Fruit fly (Drosophila melanogaster): ENCODE data around the gene Cp7Fc.
A peak's percentile ranks its signal among the peaks of the same experiment; 100 is the strongest.

The Cp7Fc gene

DNA sequence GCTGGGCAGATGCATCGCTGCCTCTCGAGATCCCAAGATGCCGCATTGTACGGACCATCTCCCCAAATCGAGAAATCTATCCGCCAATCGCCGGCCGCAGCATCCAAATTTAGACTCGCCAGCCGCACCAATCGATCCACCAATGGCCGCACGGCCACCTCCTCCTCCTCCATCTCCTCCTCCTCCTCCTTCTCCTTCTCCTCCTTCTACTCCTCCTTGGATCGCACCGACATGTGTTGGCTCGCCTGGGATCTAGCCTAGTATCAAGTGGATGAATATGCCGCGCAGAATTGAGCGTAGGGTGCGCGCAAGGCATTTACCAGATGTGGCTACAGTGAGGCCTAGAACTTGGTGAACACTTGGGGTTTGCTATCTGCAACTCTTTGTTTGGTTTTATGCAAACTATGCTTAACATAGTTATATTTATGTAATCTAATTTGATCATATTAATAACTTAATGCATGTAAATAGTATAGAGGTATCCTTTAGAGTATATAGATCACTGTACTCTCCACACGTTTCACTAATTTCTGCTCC is 21.8 kb upstream of the Cp7Fc start, which contains the start of gene org-1 (continued):
- TF ChIP-seq lbe (GFP tag; optimal IDR thresholded peaks at IDR 0.05): peak; percentile 58
- no peak for TF ChIP-seq Dp (GFP tag; optimal IDR thresholded peaks at IDR 0.05)
- peak; percentile 94 for TF ChIP-seq Blimp-1 (GFP tag; optimal IDR thresholded peaks at IDR 0.05)
- TF ChIP-seq Ssrp (tag; optimal IDR thresholded peaks at IDR 0.05): peak; percentile 96
- peak; percentile 88 for TF ChIP-seq Sox100B (GFP tag; optimal IDR thresholded peaks at IDR 0.05)
- peak; percentile 98 for TF ChIP-seq ci (GFP tag; IDR thresholded peaks at IDR 0.05)
- TF ChIP-seq MESR4 (GFP tag; optimal IDR thresholded peaks at IDR 0.05): peak; percentile 31
- TF ChIP-seq Optix (GFP tag; IDR thresholded peaks at IDR 0.05): peak; percentile 96
- peak; percentile 94 for TF ChIP-seq CG43689 (GFP tag; IDR thresholded peaks at IDR 0.05)
- TF ChIP-seq sd (tag; optimal IDR thresholded peaks at IDR 0.05): peak; percentile 72
- TF ChIP-seq CG10147 (GFP tag; optimal IDR thresholded peaks at IDR 0.05): peak; percentile 87
- TF ChIP-seq CG18764 (GFP tag; optimal IDR thresholded peaks at IDR 0.05): peak; percentile 87
- TF ChIP-seq pfk (GFP tag; optimal IDR thresholded peaks at IDR 0.05): peak; percentile 22
- no peak for TF ChIP-seq corto (GFP tag; optimal IDR thresholded peaks at IDR 0.05)
- TF ChIP-seq klu (GFP tag; IDR thresholded peaks at IDR 0.05): peak; percentile 94
- TF ChIP-seq NfI (GFP tag; optimal IDR thresholded peaks at IDR 0.05): peak; percentile 94
- peak; percentile 97 for TF ChIP-seq gce (GFP tag; IDR thresholded peaks at IDR 0.05)
- TF ChIP-seq CG13296 (GFP tag; optimal IDR thresholded peaks at IDR 0.05): peak; percentile 85
- TF ChIP-seq CG6854 (GFP tag; optimal IDR thresholded peaks at IDR 0.05): peak; percentile 82
- TF ChIP-seq Drgx (GFP tag; IDR thresholded peaks at IDR 0.05): peak; percentile 93
- TF ChIP-seq CG11093 (GFP tag; IDR thresholded peaks at IDR 0.05): peak; percentile 98
- TF ChIP-seq Max (GFP tag; optimal IDR thresholded peaks at IDR 0.05): peak; percentile 80
- TF ChIP-seq CG5245 (GFP tag; optimal IDR thresholded peaks at IDR 0.05): peak; percentile 97
- peak; percentile 93 for TF ChIP-seq ssp (GFP tag; IDR thresholded peaks at IDR 0.05)
- peak; percentile 95 for TF ChIP-seq CG14710 (tag; optimal IDR thresholded peaks at IDR 0.05)
- TF ChIP-seq dpn (GFP tag; optimal IDR thresholded peaks at IDR 0.05): peak; percentile 89 to 95
- peak; percentile 38 for TF ChIP-seq CG7928 (GFP tag; optimal IDR thresholded peaks at IDR 0.05)
- peak; percentile 83 for TF ChIP-seq CG4707 (GFP tag; optimal IDR thresholded peaks at IDR 0.05)
- TF ChIP-seq CG14014 (GFP tag; IDR thresholded peaks at IDR 0.05): peak; percentile 96
- peak; percentile 88 for TF ChIP-seq CG16863 (GFP tag; optimal IDR thresholded peaks at IDR 0.05)
- TF ChIP-seq Meics (GFP tag; optimal IDR thresholded peaks at IDR 0.05): peak; percentile 88
- TF ChIP-seq CoRest (tag; optimal IDR thresholded peaks at IDR 0.05): peak; percentile 97
- TF ChIP-seq insv (GFP tag; optimal IDR thresholded peaks at IDR 0.05): peak in 1 of 2 experiments; percentile 50
- TF ChIP-seq cg (GFP tag; optimal IDR thresholded peaks at IDR 0.05): no peak
- peak; percentile 94 for TF ChIP-seq ind (GFP tag; optimal IDR thresholded peaks at IDR 0.05)
- TF ChIP-seq Dad (GFP tag; optimal IDR thresholded peaks at IDR 0.05): peak; percentile 78
- peak; percentile 97 for TF ChIP-seq CG10979 (tag; optimal IDR thresholded peaks at IDR 0.05)
- TF ChIP-seq Sry-β (GFP tag; optimal IDR thresholded peaks at IDR 0.05): peak; percentile 70
- TF ChIP-seq CG1647 (GFP tag; optimal IDR thresholded peaks at IDR 0.05): peak; percentile 71
- peak; percentile 92 for TF ChIP-seq Nf-YA (GFP tag; IDR thresholded peaks at IDR 0.05)
- peak; percentile 22 for TF ChIP-seq her (GFP tag; optimal IDR thresholded peaks at IDR 0.05)
- peak; percentile 98 for TF ChIP-seq ttk (GFP tag; IDR thresholded peaks at IDR 0.05)
- peak; percentile 89 for TF ChIP-seq caup (GFP tag; optimal IDR thresholded peaks at IDR 0.05; ENCODE audit: severe bottlenecking)
- TF ChIP-seq Fer1 (GFP tag; optimal IDR thresholded peaks at IDR 0.05): peak; percentile 87
- peak; percentile 88 for TF ChIP-seq CG8359 (GFP tag; optimal IDR thresholded peaks at IDR 0.05; ENCODE audit: borderline replicate concordance)
- no peak for TF ChIP-seq CG15479 (GFP tag; optimal IDR thresholded peaks at IDR 0.05)
- TF ChIP-seq pho (GFP tag; optimal IDR thresholded peaks at IDR 0.05): peak; percentile 66
- peak; percentile 90 for TF ChIP-seq CG7556 (GFP tag; optimal IDR thresholded peaks at IDR 0.05)
- TF ChIP-seq Awh (GFP tag; IDR thresholded peaks at IDR 0.05): peak; percentile 98
- peak; percentile 79 for TF ChIP-seq CG9437 (GFP tag; optimal IDR thresholded peaks at IDR 0.05)
